Worm (Caenorhabditis elegans) whole organism, L4 larva: ENCODE measurements around the gene C41C4.9.

Experiments used
- F44E2.7 ChIP-seq: fragments of 200-800 bp; sonication (Bioruptor generic); IDR thresholded peaks from 2 replicates; pipeline ENCODE4 v2.1.2; 2022; ENCODE audit warnings: missing genetic modification characterization, missing compliant biosample characterization
- T20F7.1 ChIP-seq: fragments of 200-800 bp; sonication (Bioruptor generic); optimal IDR thresholded peaks from 2 replicates; lab custom pipeline; 2018; ENCODE audit warnings: mild to moderate bottlenecking, missing genetic modification characterization, missing compliant biosample characterization
- Y105C5A.15 ChIP-seq: fragments of 200-800 bp; sonication (Bioruptor generic); IDR thresholded peaks from 2 replicates; pipeline ENCODE4 v1.3.6; 2022; ENCODE audit warnings: missing genetic modification characterization, missing compliant biosample characterization
- Y75B8A.6 ChIP-seq: fragments of 200-800 bp; sonication (Bioruptor generic); IDR thresholded peaks from 2 replicates; pipeline ENCODE4 v1.3.6; 2022; ENCODE audit warnings: missing genetic modification reagents, missing genetic modification characterization, missing compliant biosample characterization
- ZK337.2 ChIP-seq: fragments of 200-800 bp; sonication (Bioruptor generic); IDR thresholded peaks from 2 replicates; pipeline ENCODE4 v1.3.6; 2022; ENCODE audit warnings: missing genetic modification reagents, missing genetic modification characterization, missing compliant biosample characterization
- aha-1 ChIP-seq: fragments of 150-350 bp; peaks from one replicate; lab custom pipeline; 2014; ENCODE audit warnings: missing biosample characterization, missing genetic modification characterization
- ama-1 ChIP-seq: fragments of 150-350 bp; optimal IDR thresholded peaks from 2 replicates; lab custom pipeline; 2014; ENCODE audit warnings: inconsistent platforms, mixed read lengths
- ceh-44 ChIP-seq: fragments of 200-800 bp; sonication (Bioruptor generic); IDR thresholded peaks from 2 replicates; pipeline ENCODE4 v1.3.6; 2022; ENCODE audit warnings: missing genetic modification reagents, missing genetic modification characterization, missing compliant biosample characterization
- daf-19 ChIP-seq: fragments of 200-800 bp; sonication (Bioruptor generic); conservative IDR thresholded peaks from 2 replicates; pipeline ENCODE4 v1.3.6; 2022; ENCODE audit warnings: missing genetic modification characterization, missing compliant biosample characterization
- daf-8 ChIP-seq: fragments of 200-800 bp; sonication (Bioruptor generic); IDR thresholded peaks from 2 replicates; pipeline ENCODE4 v1.3.6; 2022; ENCODE audit warnings: missing genetic modification characterization, missing compliant biosample characterization
- dmd-6 ChIP-seq: fragments of 200-800 bp; sonication (Bioruptor generic); IDR thresholded peaks from 2 replicates; pipeline ENCODE4 v1.3.6; 2022; ENCODE audit warnings: missing genetic modification reagents, missing genetic modification characterization, missing compliant biosample characterization
- dpl-1 ChIP-seq: fragments of 150-350 bp; optimal IDR thresholded peaks from 2 replicates; lab custom pipeline; 2014; ENCODE audit warnings: missing biosample characterization, missing genetic modification reagents, missing genetic modification characterization
- egl-27 ChIP-seq: sonication (generic microtip); optimal IDR thresholded peaks from 3 replicates; lab custom pipeline; 2017; ENCODE audit warnings: missing biosample characterization, missing genetic modification reagents, missing genetic modification characterization
- fkh-10 ChIP-seq: fragments of 150-350 bp; optimal IDR thresholded peaks from 2 replicates; lab custom pipeline; 2014; ENCODE audit warnings: missing biosample characterization, missing genetic modification reagents, missing genetic modification characterization
- fos-1 ChIP-seq: fragments of 150-350 bp; optimal IDR thresholded peaks from 2 replicates; lab custom pipeline; 2014; ENCODE audit warnings: missing biosample characterization, missing genetic modification characterization
- gei-8 ChIP-seq: fragments of 200-800 bp; sonication (Bioruptor generic); optimal IDR thresholded peaks from 2 replicates; lab custom pipeline; 2018; ENCODE audit warnings: mild to moderate bottlenecking, missing genetic modification characterization, missing compliant biosample characterization
- hif-1 ChIP-seq, 2 experiments: sonication (generic microtip); optimal IDR thresholded peaks; 2 replicates each; lab custom pipeline; 2016 to 2017; ENCODE audit warnings: missing compliant biosample characterization in 2 of 2, missing genetic modification characterization in 2 of 2, missing genetic modification reagents in 2 of 2, missing genotype in 2 of 2, mild to moderate bottlenecking in 1 of 2
- hlh-30 ChIP-seq: sonication (generic microtip); optimal IDR thresholded peaks from 2 replicates; lab custom pipeline; 2017; ENCODE audit warnings: antibody characterized with exemption, mild to moderate bottlenecking, missing genetic modification characterization, missing compliant biosample characterization; ENCODE audit not compliant: insufficient read depth
- lin-15B ChIP-seq: fragments of 150-350 bp; sonication (generic microtip); optimal IDR thresholded peaks from 3 replicates; lab custom pipeline; 2014; ENCODE audit warnings: missing biosample characterization, missing genetic modification characterization
- lin-29 ChIP-seq: fragments of 200-800 bp; sonication (Bioruptor generic); IDR thresholded peaks from 2 replicates; pipeline ENCODE4 v1.3.6; 2022; ENCODE audit warnings: missing genetic modification reagents, missing genetic modification characterization, missing compliant biosample characterization
- lin-38 ChIP-seq: fragments of 200-800 bp; sonication (Bioruptor generic); IDR thresholded peaks from 2 replicates; pipeline ENCODE4 v1.3.6; 2022; ENCODE audit warnings: missing genetic modification reagents, missing genetic modification characterization, missing compliant biosample characterization
- lin-39 ChIP-seq: fragments of 150-350 bp; optimal IDR thresholded peaks from 2 replicates; lab custom pipeline; 2014; ENCODE audit warnings: missing biosample characterization, missing genetic modification reagents, missing genetic modification characterization
- lir-3 ChIP-seq: sonication (generic microtip); optimal IDR thresholded peaks from 2 replicates; lab custom pipeline; 2016; ENCODE audit warnings: mild to moderate bottlenecking, missing genetic modification characterization, missing compliant biosample characterization
- lsy-2 ChIP-seq, 2 experiments: fragments of 150-350 bp in 1 of 2; sonication (generic microtip) in 1 of 2; optimal IDR thresholded peaks; 2 replicates each; lab custom pipeline; 2014 to 2017; ENCODE audit warnings: missing biosample characterization in 2 of 2, missing genetic modification characterization in 2 of 2
- madf-5 ChIP-seq, 2 experiments: fragments of 200-800 bp; sonication (Bioruptor generic); IDR thresholded peaks; 2 replicates each; pipeline ENCODE4 v1.3.6; 2022; ENCODE audit warnings: missing compliant biosample characterization in 2 of 2, missing genetic modification characterization in 2 of 2
- madf-9 ChIP-seq: fragments of 200-800 bp; sonication (Bioruptor generic); conservative IDR thresholded peaks from 2 replicates; pipeline ENCODE4 v1.3.6; 2022; ENCODE audit warnings: missing genetic modification reagents, missing genetic modification characterization, missing compliant biosample characterization
- nhr-102 ChIP-seq: sonication (generic microtip); optimal IDR thresholded peaks from 2 replicates; lab custom pipeline; 2016; ENCODE audit warnings: mild to moderate bottlenecking, missing genetic modification characterization, moderate library complexity, missing compliant biosample characterization
- nhr-11 ChIP-seq: fragments of 150-350 bp; optimal IDR thresholded peaks from 2 replicates; lab custom pipeline; 2014; ENCODE audit warnings: missing biosample characterization, missing genetic modification characterization
- nhr-237 ChIP-seq: sonication (generic microtip); optimal IDR thresholded peaks from 2 replicates; lab custom pipeline; 2017; ENCODE audit warnings: missing biosample characterization, missing genetic modification characterization
- nhr-25 ChIP-seq: sonication (generic microtip); optimal IDR thresholded peaks from 2 replicates; lab custom pipeline; 2017; ENCODE audit warnings: missing genetic modification characterization, mild to moderate bottlenecking, missing compliant biosample characterization, antibody characterized with exemption, moderate library complexity, borderline replicate concordance; ENCODE audit not compliant: insufficient read depth
- nhr-28 ChIP-seq: fragments of 150-350 bp; optimal IDR thresholded peaks from 2 replicates; lab custom pipeline; 2014; ENCODE audit warnings: missing biosample characterization, missing genetic modification characterization
- pha-4 ChIP-seq, 2 experiments: fragments of 150-350 bp in 1 of 2; fragments of 200-800 bp in 1 of 2; sonication (Bioruptor generic) in 1 of 2; IDR thresholded peaks in 1 of 2; optimal IDR thresholded peaks in 1 of 2; 2 replicates each; pipeline versions ENCODE4 v1.3.6 to Lab custom; 2014 to 2022; ENCODE audit warnings: missing genetic modification characterization in 2 of 2, missing genetic modification reagents in 2 of 2, missing biosample characterization in 1 of 2, missing compliant biosample characterization in 1 of 2
- saeg-2 ChIP-seq: fragments of 200-800 bp; sonication (Bioruptor generic); IDR thresholded peaks from 2 replicates; pipeline ENCODE4 v1.3.6; 2022; ENCODE audit warnings: missing genetic modification reagents, missing genetic modification characterization, missing compliant biosample characterization
- snpc-1.2 ChIP-seq: fragments of 200-800 bp; sonication (Bioruptor generic); IDR thresholded peaks from 2 replicates; pipeline ENCODE4 v1.3.6; 2022; ENCODE audit warnings: missing genetic modification reagents, missing genetic modification characterization, missing compliant biosample characterization
- spr-1 ChIP-seq: sonication (generic microtip); optimal IDR thresholded peaks from 2 replicates; lab custom pipeline; 2016; ENCODE audit warnings: mild to moderate bottlenecking, missing genetic modification characterization, missing compliant biosample characterization
- tag-97 ChIP-seq: fragments of 200-800 bp; sonication (Bioruptor generic); IDR thresholded peaks from 2 replicates; pipeline ENCODE4 v1.3.6; 2022; ENCODE audit warnings: missing genetic modification characterization, missing compliant biosample characterization
- tra-1 ChIP-seq: fragments of 200-800 bp; sonication (Bioruptor generic); IDR thresholded peaks from 2 replicates; pipeline ENCODE4 v1.3.6; 2022; ENCODE audit warnings: missing genetic modification reagents, missing genetic modification characterization, missing compliant biosample characterization
- unc-62 ChIP-seq, 3 experiments: fragments of 150-350 bp in 1 of 3; sonication (generic microtip); optimal IDR thresholded peaks in 2 of 3; peaks in 1 of 3; 1 replicate in 1 of 3; 2 replicates in 2 of 3; lab custom pipeline; 2014 to 2017; ENCODE audit warnings: missing biosample characterization in 3 of 3, missing genetic modification characterization in 3 of 3, missing genetic modification reagents in 3 of 3, missing genotype in 1 of 3
- zag-1 ChIP-seq: fragments of 150-350 bp; optimal IDR thresholded peaks from 2 replicates; lab custom pipeline; 2014; ENCODE audit warnings: missing biosample characterization, missing genetic modification characterization
- zfp-2 ChIP-seq: sonication (generic microtip); optimal IDR thresholded peaks from 2 replicates; lab custom pipeline; 2016; ENCODE audit warnings: mild to moderate bottlenecking, missing genetic modification characterization, missing compliant biosample characterization
- zfp-3 ChIP-seq: fragments of 200-800 bp; sonication (Bioruptor generic); conservative IDR thresholded peaks from 2 replicates; pipeline ENCODE4 v1.3.6; 2022; ENCODE audit warnings: missing genetic modification reagents, missing genetic modification characterization, missing compliant biosample characterization
- zip-2 ChIP-seq: fragments of 150-350 bp; optimal IDR thresholded peaks from 2 replicates; lab custom pipeline; 2014; ENCODE audit warnings: missing biosample characterization, missing genetic modification characterization

C41C4.9 gene

ce11 chrII:8091528-8091927 is 15.9 kb upstream of the C41C4.9 start (continued):
- peak; percentile 37 for TF ChIP-seq nhr-11 (tag; lab: Kevin White, UChicago)
- TF ChIP-seq zip-2, result no peak

- TF ChIP-seq zip-2 (no peak), snpc-1.2 (GFP tag; lab: Robert Waterston, UW) (no peak), aha-1 (peak; percentile 58), T20F7.1 (no peak), lin-39 (tag; lab: Kevin White, UChicago) (no peak)
These were observed 14.9 kb upstream of the C41C4.9 start, which contains the start of gene ltd-1 for ce11 chrII:8092537-8092936. TSS of gene ltd-1 (minus strand) at chrII:8092754.

ce11 chrII:8093283-8093682 is 14.2 kb upstream of the C41C4.9 start:
- TF ChIP-seq daf-19 (no peak), aha-1 (peak; percentile 93)

- no peak for TF ChIP-seq fkh-10 (GFP tag; lab: Kevin White, UChicago)
- no peak for TF ChIP-seq lin-29
- TF ChIP-seq nhr-237 (tag; lab: Kevin White, UChicago), result no peak
- no peak for TF ChIP-seq zfp-3
- TF ChIP-seq lin-15B (tag; lab: Kevin White, UChicago), result no peak
- TF ChIP-seq tag-97, result no peak
- no peak for TF ChIP-seq lin-38 (GFP tag; lab: Robert Waterston, UW)
- TF ChIP-seq spr-1 (tag; lab: Kevin White, UChicago), result no peak
- TF ChIP-seq dpl-1 (GFP tag; lab: Kevin White, UChicago), result no peak
- no peak for TF ChIP-seq lsy-2 (tag; optimal IDR thresholded peaks at IDR 0.05; lab: Kevin White, UChicago)
- TF ChIP-seq pha-4 (GFP tag; IDR thresholded peaks at IDR 0.05; lab: Robert Waterston, UW), result no peak
- TF ChIP-seq pha-4 (tag; optimal IDR thresholded peaks at IDR 0.05; lab: Kevin White, UChicago), result no peak
- no peak for TF ChIP-seq zag-1 (tag; lab: Kevin White, UChicago)
- no peak for TF ChIP-seq daf-8
- TF ChIP-seq egl-27, result no peak
- no peak for TF ChIP-seq nhr-28 (tag; lab: Kevin White, UChicago)
- TF ChIP-seq zfp-2 (tag; lab: Kevin White, UChicago), result no peak
- no peak for TF ChIP-seq madf-9 (GFP tag; lab: Robert Waterston, UW)
These were observed 13.5 kb upstream of the C41C4.9 start for ce11 chrII:8093914-8094313.

ce11 chrII:8099212-8099784 is 8.1 kb upstream of the C41C4.9 start:
- TF ChIP-seq Y105C5A.15 (GFP tag; lab: Robert Waterston, UW) (no peak), nhr-25 (peak; percentile 59), unc-62 (GFP tag; optimal IDR thresholded peaks at IDR 0.05 in 1 of 2; lab: Kevin White, UChicago) (peak in 1 of 2 experiments; percentile 83), unc-62 (tag; optimal IDR thresholded peaks at IDR 0.05; lab: Kevin White, UChicago) (no peak), hlh-30 (tag; lab: Kevin White, UChicago) (peak; percentile 43)

ce11 chrII:8102041-8102440 is 5.4 kb upstream of the C41C4.9 start, which contains the start of gene sre-2:
TSS of gene sre-2 (minus strand) at chrII:8102141.
- TF ChIP-seq Y75B8A.6 (GFP tag; lab: Robert Waterston, UW) (no peak), dmd-6 (GFP tag; lab: Robert Waterston, UW) (no peak), ama-1 (no peak), madf-5 (GFP tag; IDR thresholded peaks at IDR 0.05; lab: Robert Waterston, UW) (no peak), hif-1 (tag; optimal IDR thresholded peaks at IDR 0.05; lab: Kevin White, UChicago) (no peak), gei-8 (GFP tag; lab: Kevin White, UChicago) (no peak), lir-3 (tag; lab: Kevin White, UChicago) (no peak), ceh-44 (no peak), nhr-237 (tag; lab: Kevin White, UChicago) (no peak), nhr-102 (tag; lab: Kevin White, UChicago) (no peak), tra-1 (no peak), F44E2.7 (GFP tag; lab: Robert Waterston, UW) (no peak), saeg-2 (no peak), ZK337.2 (GFP tag; lab: Robert Waterston, UW) (no peak), nhr-25 (no peak), fos-1 (no peak)
